Worm (Caenorhabditis elegans): ENCODE results near the gene F16G10.7.

Gene F16G10.7

DNA sequence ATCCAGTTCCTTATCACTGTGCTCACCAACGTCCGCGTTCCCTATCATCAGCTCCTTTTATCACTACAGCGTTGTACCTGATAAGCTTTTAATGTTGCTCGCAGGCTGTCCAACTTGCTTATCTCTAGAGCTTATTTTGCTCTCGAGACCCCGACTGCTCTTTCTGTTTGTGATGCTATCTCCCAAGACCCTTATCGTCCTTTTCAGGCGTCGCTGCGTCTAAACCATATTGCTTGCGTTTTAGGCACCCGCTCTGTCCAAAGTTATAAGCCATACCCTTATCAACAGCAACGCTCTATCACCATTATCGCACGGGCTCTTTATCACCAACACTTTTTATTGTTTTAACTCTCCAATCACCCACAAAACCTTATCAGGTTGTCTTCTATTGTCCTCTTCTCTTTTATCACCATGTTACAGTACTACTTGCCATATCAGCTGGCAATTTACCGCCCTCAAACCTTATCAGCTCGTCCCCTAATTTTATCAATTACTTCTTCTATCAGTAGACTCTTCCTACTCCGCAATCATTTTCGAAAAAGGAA, 1.5 kb downstream of the F16G10.7 start:
- peak; percentile 54 for TF ChIP-seq gmeb-1 (tag; optimal IDR thresholded peaks at IDR 0.05)
- no peak for TF ChIP-seq blmp-1 (tag; optimal IDR thresholded peaks at IDR 0.05; ENCODE audit: insufficient read depth)
- no peak for TF ChIP-seq sem-4 (tag; optimal IDR thresholded peaks at IDR 0.05)
- TF ChIP-seq unc-55 (GFP tag; optimal IDR thresholded peaks at IDR 0.05), result no peak
- TF ChIP-seq ztf-1 (GFP tag; conservative IDR thresholded peaks at IDR 0.05), result no peak
- TF ChIP-seq nhr-21 (tag; optimal IDR thresholded peaks at IDR 0.05), result peak; percentile 5
- no peak for TF ChIP-seq nhr-25 (tag; optimal IDR thresholded peaks at IDR 0.05)
- no peak for TF ChIP-seq R02D3.7 (tag; optimal IDR thresholded peaks at IDR 0.05)
- no peak for TF ChIP-seq zag-1 (tag; optimal IDR thresholded peaks at IDR 0.05)
- no peak for TF ChIP-seq lin-11 (tag; optimal IDR thresholded peaks at IDR 0.05)
- peak; percentile 94 for TF ChIP-seq sma-3 (GFP tag; optimal IDR thresholded peaks at IDR 0.05)
- TF ChIP-seq nhr-6 (tag; optimal IDR thresholded peaks at IDR 0.05), result no peak
- no peak for TF ChIP-seq nhr-77 (tag; optimal IDR thresholded peaks at IDR 0.05)
- TF ChIP-seq nhr-23 (tag; optimal IDR thresholded peaks at IDR 0.05), result no peak
- TF ChIP-seq ZK546.5 (tag; optimal IDR thresholded peaks at IDR 0.05), result no peak
- peak; percentile 18 for TF ChIP-seq skn-1 (tag; optimal IDR thresholded peaks at IDR 0.05)
- TF ChIP-seq F13H6.1 (tag; optimal IDR thresholded peaks at IDR 0.05), result peak; percentile 67
- TF ChIP-seq mdl-1 (tag; optimal IDR thresholded peaks at IDR 0.05), result peak in 1 of 2 experiments; percentile 20
- peak; percentile 97 for TF ChIP-seq egl-27 (tag; optimal IDR thresholded peaks at IDR 0.05)
- TF ChIP-seq Y55F3AM.14 (GFP tag; optimal IDR thresholded peaks at IDR 0.05), result peak; percentile 31
- TF ChIP-seq ama-1 (optimal IDR thresholded peaks at IDR 0.05), result no peak
- TF ChIP-seq fos-1 (tag; optimal IDR thresholded peaks at IDR 0.05), result peak; percentile 94
- no peak for TF ChIP-seq nhr-10 (tag; optimal IDR thresholded peaks at IDR 0.05)
- peak; percentile 31 to 81 for TF ChIP-seq lsy-2 (tag; optimal IDR thresholded peaks at IDR 0.05)
- no peak for TF ChIP-seq ceh-82 (tag; optimal IDR thresholded peaks at IDR 0.05)
- no peak for TF ChIP-seq ceh-16 (tag; optimal IDR thresholded peaks at IDR 0.05)
- TF ChIP-seq ztf-4 (tag; optimal IDR thresholded peaks at IDR 0.05), result no peak
- TF ChIP-seq crh-2 (tag; optimal IDR thresholded peaks at IDR 0.05), result peak; percentile 88
- no peak for TF ChIP-seq C34F6.9 (tag; optimal IDR thresholded peaks at IDR 0.05)
- no peak for TF ChIP-seq elt-1 (tag; optimal IDR thresholded peaks at IDR 0.05)
- no peak for TF ChIP-seq mab-5 (tag; optimal IDR thresholded peaks at IDR 0.05)
- no peak for TF ChIP-seq aly-2 (tag; optimal IDR thresholded peaks at IDR 0.05)
- peak; percentile 79 for TF ChIP-seq sma-9 (GFP tag; optimal IDR thresholded peaks at IDR 0.05)
- no peak for TF ChIP-seq sma-9 (tag; optimal IDR thresholded peaks at IDR 0.05)

ce11 chrII:2377751-2378150, 2.3 kb downstream of the F16G10.7 start, which contains the start of gene F16G10.6:
F16G10.6 (minus strand) TSS chrII:2377851.
- TF ChIP-seq blmp-1 (tag; optimal IDR thresholded peaks at IDR 0.05; ENCODE audit: insufficient read depth) (no peak), gmeb-1 (tag; optimal IDR thresholded peaks at IDR 0.05) (no peak), lin-13 (GFP tag; optimal IDR thresholded peaks at IDR 0.05) (no peak), sma-9 (GFP tag; optimal IDR thresholded peaks at IDR 0.05) (no peak), sma-9 (tag; optimal IDR thresholded peaks at IDR 0.05) (no peak), C34F6.9 (tag; optimal IDR thresholded peaks at IDR 0.05) (no peak), mbf-1 (tag; optimal IDR thresholded peaks at IDR 0.05) (no peak), Y55F3AM.14 (GFP tag; optimal IDR thresholded peaks at IDR 0.05) (no peak), alr-1 (tag; optimal IDR thresholded peaks at IDR 0.05) (no peak), lsy-2 (tag; optimal IDR thresholded peaks at IDR 0.05) (no peak), crh-2 (tag; optimal IDR thresholded peaks at IDR 0.05) (no peak), elt-3 (tag; optimal IDR thresholded peaks at IDR 0.05) (no peak), unc-39 (tag; optimal IDR thresholded peaks at IDR 0.05) (no peak), nhr-21 (tag; optimal IDR thresholded peaks at IDR 0.05) (no peak), nhr-129 (tag; optimal IDR thresholded peaks at IDR 0.05) (no peak), dmd-4 (tag; optimal IDR thresholded peaks at IDR 0.05) (no peak), fos-1 (tag; optimal IDR thresholded peaks at IDR 0.05) (no peak), nhr-10 (tag; optimal IDR thresholded peaks at IDR 0.05) (no peak)

ce11 chrII:2374973-2375372, 5.1 kb downstream of the F16G10.7 start, which contains the start of gene F16G10.2:
F16G10.2 (plus strand) TSS chrII:2375273.
- TF ChIP-seq sma-9 (GFP tag; optimal IDR thresholded peaks at IDR 0.05) (no peak), sma-9 (tag; optimal IDR thresholded peaks at IDR 0.05) (no peak), lin-11 (tag; optimal IDR thresholded peaks at IDR 0.05) (no peak), sma-3 (GFP tag; optimal IDR thresholded peaks at IDR 0.05) (no peak), dmd-4 (tag; optimal IDR thresholded peaks at IDR 0.05) (no peak), fos-1 (tag; optimal IDR thresholded peaks at IDR 0.05) (no peak), ceh-16 (tag; optimal IDR thresholded peaks at IDR 0.05) (no peak), nhr-10 (tag; optimal IDR thresholded peaks at IDR 0.05) (no peak), ZK546.5 (tag; optimal IDR thresholded peaks at IDR 0.05) (no peak), lin-39 (tag; optimal IDR thresholded peaks at IDR 0.05) (no peak), blmp-1 (tag; optimal IDR thresholded peaks at IDR 0.05; ENCODE audit: insufficient read depth) (no peak), R02D3.7 (tag; optimal IDR thresholded peaks at IDR 0.05) (no peak)

Data from whole organism, L2 larva.